Worm (Caenorhabditis elegans) whole organism, mixed stage, embryonic: ENCODE measurements around the gene C10A4.4.

Source experiments
- ceh-39 ChIP-seq: fragments of 150-350 bp; optimal IDR thresholded peaks from 2 replicates; lab custom pipeline; 2014; ENCODE audit warnings: missing biosample characterization, missing genetic modification characterization
- ceh-83 ChIP-seq: fragments of 200-800 bp; sonication (Bioruptor generic); optimal IDR thresholded peaks from 2 replicates; lab custom pipeline; 2018; ENCODE audit warnings: mild to moderate bottlenecking, missing genetic modification characterization, missing compliant biosample characterization
- ces-1 ChIP-seq: fragments of 150-350 bp; optimal IDR thresholded peaks from 2 replicates; lab custom pipeline; 2014; ENCODE audit warnings: missing biosample characterization, missing genetic modification reagents, missing genetic modification characterization
- elt-1 ChIP-seq: sonication (generic microtip); optimal IDR thresholded peaks from 2 replicates; lab custom pipeline; 2017; ENCODE audit warnings: missing genetic modification characterization, mild to moderate bottlenecking, missing compliant biosample characterization, antibody characterized with exemption, moderate library complexity, borderline replicate concordance; ENCODE audit not compliant: insufficient read depth
- elt-3 ChIP-seq: fragments of 150-350 bp; optimal IDR thresholded peaks from 2 replicates; lab custom pipeline; 2014; ENCODE audit warnings: missing biosample characterization, missing genetic modification characterization
- lsy-2 ChIP-seq: fragments of 150-350 bp; optimal IDR thresholded peaks from 2 replicates; lab custom pipeline; 2014; ENCODE audit warnings: missing biosample characterization, missing genetic modification characterization
- nhr-237 ChIP-seq: fragments of 150-350 bp; optimal IDR thresholded peaks from 2 replicates; lab custom pipeline; 2014; ENCODE audit warnings: missing biosample characterization, missing genetic modification characterization
- nhr-76 ChIP-seq: sonication (generic microtip); optimal IDR thresholded peaks from 2 replicates; lab custom pipeline; 2017; ENCODE audit warnings: missing biosample characterization, missing genetic modification characterization
- pha-4 ChIP-seq: fragments of 150-350 bp; optimal IDR thresholded peaks from 2 replicates; lab custom pipeline; 2018; ENCODE audit warnings: missing biosample characterization, missing genetic modification reagents, missing genetic modification characterization
- tbx-8 ChIP-seq: fragments of 200-800 bp; sonication (Bioruptor generic); optimal IDR thresholded peaks from 2 replicates; lab custom pipeline; 2018; ENCODE audit warnings: mild to moderate bottlenecking, missing genetic modification characterization, moderate library complexity, missing compliant biosample characterization

DNA sequence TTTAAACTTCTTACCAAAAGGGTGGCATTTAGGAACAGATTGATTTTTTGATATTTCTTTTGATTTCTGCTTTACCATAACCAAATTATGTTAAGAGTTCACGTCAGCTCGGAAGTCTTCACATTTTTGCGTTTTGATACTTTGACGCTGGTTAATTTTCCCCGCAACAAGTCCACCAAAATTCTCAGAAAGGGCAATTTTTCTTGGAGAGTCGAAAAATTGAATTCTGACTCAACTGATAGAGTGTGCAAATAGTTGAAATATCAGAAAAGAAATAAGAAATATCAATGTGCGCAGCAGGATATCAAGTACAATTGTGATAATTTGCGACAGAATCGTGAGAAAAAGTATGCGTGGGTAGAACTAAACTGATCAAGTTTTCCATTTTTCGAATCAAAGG is 31.1 kb upstream of the C10A4.4 start:
- TF ChIP-seq ces-1 (GFP tag; lab: Kevin White, UChicago): no peak
- TF ChIP-seq nhr-237 (tag; lab: Kevin White, UChicago): no peak
- TF ChIP-seq elt-3 (tag; lab: Kevin White, UChicago): no peak
- no peak for TF ChIP-seq elt-1 (tag; lab: Kevin White, UChicago)
- no peak for TF ChIP-seq pha-4 (tag; lab: Kevin White, UChicago)
- no peak for TF ChIP-seq nhr-76
- TF ChIP-seq ceh-83: no peak
- no peak for TF ChIP-seq lsy-2 (tag; lab: Kevin White, UChicago)
- no peak for TF ChIP-seq tbx-8 (GFP tag; lab: Kevin White, UChicago)
- no peak for TF ChIP-seq ceh-39 (tag; lab: Kevin White, UChicago)
